Fruit fly (Drosophila melanogaster) S2 (cell line): ENCODE data around the gene Oatp33Eb.

Experiments used
- CG8478 ChIP-seq: fragments of >200 bp; optimal IDR thresholded peaks from 2 replicates; lab custom pipeline; 2018
- CTCF ChIP-seq, 2 experiments: fragments of >200 bp; optimal IDR thresholded peaks; 2 replicates each; lab custom pipeline; 2018

DNA sequence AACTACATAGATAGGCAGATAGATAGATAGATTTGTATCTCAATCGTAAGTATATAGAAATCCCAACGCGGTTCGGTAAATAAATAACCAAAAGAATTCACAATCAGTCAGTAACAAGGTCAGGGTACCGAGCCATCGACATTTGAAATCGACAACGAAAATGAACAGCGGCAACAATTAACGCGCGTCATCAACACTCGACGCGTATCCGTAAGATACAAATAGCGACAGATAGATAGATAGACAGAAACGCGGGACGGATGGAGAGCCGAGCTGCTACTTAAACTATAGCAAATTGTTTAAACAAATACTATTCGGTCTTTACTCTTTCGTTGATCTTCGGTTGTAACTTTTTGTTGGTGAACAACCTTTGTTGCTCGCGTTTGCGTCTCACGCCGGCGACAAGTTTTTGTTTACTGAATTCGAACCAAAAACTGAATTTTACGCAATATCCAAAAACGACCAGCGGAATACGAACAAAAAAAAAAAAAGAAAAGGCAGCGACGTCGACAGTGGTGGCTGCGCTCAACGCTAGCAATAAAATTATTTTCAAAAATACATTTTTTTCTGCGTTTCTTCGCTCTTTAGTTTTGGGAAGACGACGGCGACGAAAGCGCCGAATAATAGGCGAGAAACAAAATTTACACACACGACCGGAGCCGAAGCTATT, 45.0 kb downstream of the Oatp33Eb start:
- TF ChIP-seq CTCF (optimal IDR thresholded peaks at IDR 0.05; lab: Kevin White, UChicago): no peak
- no peak for TF ChIP-seq CG8478
